Fruit fly (Drosophila melanogaster) whole organism, prepupa: ENCODE measurements around the gene lectin-37Db.

ENCODE experiments used
- Blimp-1 ChIP-seq: fragments of 200-800 bp; sonication (Bioruptor generic); optimal IDR thresholded peaks from 3 replicates; lab custom pipeline; 2017; ENCODE audit warnings: missing biosample characterization, missing genetic modification characterization, mild to moderate bottlenecking, moderate library complexity, missing genetic modification reagents
- CG10631 ChIP-seq: fragments of 200-800 bp; sonication (Bioruptor generic); optimal IDR thresholded peaks from 2 replicates; lab custom pipeline; 2016; ENCODE audit warnings: missing biosample characterization, missing genetic modification characterization
- CG10669 ChIP-seq: fragments of 200-800 bp; sonication (Bioruptor generic); optimal IDR thresholded peaks from 3 replicates; lab custom pipeline; 2018; ENCODE audit warnings: missing biosample characterization, mild to moderate bottlenecking, missing genetic modification characterization, moderate library complexity
- CG11762 ChIP-seq: fragments of 200-800 bp; sonication (Bioruptor generic); optimal IDR thresholded peaks from 3 replicates; lab custom pipeline; 2016; ENCODE audit warnings: missing biosample characterization, missing genetic modification characterization; ENCODE audit not compliant: insufficient read depth
- CG11902 ChIP-seq: fragments of 200-800 bp; sonication (Bioruptor generic); optimal IDR thresholded peaks from 3 replicates; lab custom pipeline; 2016; ENCODE audit warnings: missing biosample characterization, missing genetic modification characterization
- CG15336 ChIP-seq: fragments of 200-800 bp; sonication (Bioruptor generic); IDR thresholded peaks from 2 replicates; pipeline ENCODE4 v1.3.6; 2022; ENCODE audit warnings: missing biosample characterization, missing genetic modification characterization
- CG16779 ChIP-seq: fragments of 200-800 bp; sonication (Bioruptor generic); optimal IDR thresholded peaks from 3 replicates; lab custom pipeline; 2017; ENCODE audit warnings: missing biosample characterization, mild to moderate bottlenecking, missing genetic modification characterization
- CG3032 ChIP-seq: fragments of 200-800 bp; optimal IDR thresholded peaks from 2 replicates; lab custom pipeline; 2019; ENCODE audit warnings: missing biosample characterization, mild to moderate bottlenecking, missing genetic modification characterization, moderate library complexity
- CG31627 ChIP-seq: fragments of 200-800 bp; sonication (Bioruptor generic); optimal IDR thresholded peaks from 3 replicates; lab custom pipeline; 2016; ENCODE audit warnings: missing biosample characterization, missing genetic modification characterization
- CG32006 ChIP-seq: fragments of 200-800 bp; sonication (Bioruptor generic); optimal IDR thresholded peaks from 3 replicates; lab custom pipeline; 2017; ENCODE audit warnings: missing biosample characterization, mild to moderate bottlenecking, missing genetic modification characterization
- CG4318 ChIP-seq: fragments of 200-800 bp; sonication (Bioruptor generic); optimal IDR thresholded peaks from 3 replicates; lab custom pipeline; 2017; ENCODE audit warnings: missing biosample characterization, mild to moderate bottlenecking, missing genetic modification characterization
- CG6276 ChIP-seq: fragments of 200-800 bp; sonication (Bioruptor generic); optimal IDR thresholded peaks from 2 replicates; lab custom pipeline; 2017; ENCODE audit warnings: missing biosample characterization, mild to moderate bottlenecking, missing genetic modification characterization
- CG6808 ChIP-seq: fragments of 200-800 bp; sonication (Bioruptor generic); optimal IDR thresholded peaks from 3 replicates; lab custom pipeline; 2017; ENCODE audit warnings: missing biosample characterization, missing genetic modification characterization, mild to moderate bottlenecking, moderate library complexity, missing genetic modification reagents
- CG6854 ChIP-seq: fragments of 200-800 bp; sonication (Bioruptor generic); optimal IDR thresholded peaks from 2 replicates; lab custom pipeline; 2017; ENCODE audit warnings: missing biosample characterization, mild to moderate bottlenecking, missing genetic modification characterization
- CG8119 ChIP-seq: fragments of 200-800 bp; sonication (Bioruptor generic); IDR thresholded peaks from 3 replicates; pipeline ENCODE4 v1.3.6; 2022; ENCODE audit warnings: missing biosample characterization, missing genetic modification characterization
- CG8319 ChIP-seq: fragments of 200-800 bp; sonication (Bioruptor generic); optimal IDR thresholded peaks from 3 replicates; lab custom pipeline; 2016; ENCODE audit warnings: missing biosample characterization, missing genetic modification characterization
- Eip75B ChIP-seq: fragments of 200-800 bp; sonication (Bioruptor generic); optimal IDR thresholded peaks from 3 replicates; lab custom pipeline; 2016; ENCODE audit warnings: missing biosample characterization, missing genetic modification characterization
- Eip78C ChIP-seq: fragments of 200-800 bp; sonication (Bioruptor generic); peaks from one replicate; lab custom pipeline; 2016; ENCODE audit warnings: missing biosample characterization, missing genetic modification characterization
- Eip93F ChIP-seq: fragments of 200-800 bp; sonication (Bioruptor generic); optimal IDR thresholded peaks from 2 replicates; lab custom pipeline; 2016; ENCODE audit warnings: missing biosample characterization, mild to moderate bottlenecking, missing genetic modification characterization
- Hr38 ChIP-seq: sonication (Bioruptor generic); optimal IDR thresholded peaks from 2 replicates; lab custom pipeline; 2016; ENCODE audit warnings: missing biosample characterization, missing genetic modification characterization
- Hr4 ChIP-seq: fragments of 200-800 bp; sonication (Bioruptor generic); optimal IDR thresholded peaks from 3 replicates; lab custom pipeline; 2016; ENCODE audit warnings: missing biosample characterization, missing genetic modification characterization
- Met ChIP-seq: fragments of 200-800 bp; sonication (Bioruptor generic); optimal IDR thresholded peaks from 3 replicates; lab custom pipeline; 2016; ENCODE audit warnings: missing biosample characterization, missing genetic modification characterization
- Sox102F ChIP-seq: fragments of 200-800 bp; sonication (Bioruptor generic); optimal IDR thresholded peaks from 2 replicates; lab custom pipeline; 2016; ENCODE audit warnings: missing biosample characterization, mild to moderate bottlenecking, missing genetic modification characterization
- Sox14 ChIP-seq: fragments of 200-800 bp; sonication (Bioruptor generic); optimal IDR thresholded peaks from 3 replicates; lab custom pipeline; 2016; ENCODE audit warnings: missing biosample characterization, missing genetic modification characterization
- achi ChIP-seq: fragments of 200-800 bp; sonication (Bioruptor generic); optimal IDR thresholded peaks from 3 replicates; lab custom pipeline; 2016; ENCODE audit warnings: missing biosample characterization, missing genetic modification characterization
- acj6 ChIP-seq: fragments of 200-800 bp; sonication (Bioruptor generic); optimal IDR thresholded peaks from 3 replicates; lab custom pipeline; 2016; ENCODE audit warnings: missing biosample characterization, missing genetic modification characterization
- dsx ChIP-seq: fragments of 200-800 bp; optimal IDR thresholded peaks from 3 replicates; lab custom pipeline; 2019; ENCODE audit warnings: missing biosample characterization, mild to moderate bottlenecking, missing genetic modification characterization, moderate library complexity; ENCODE audit not compliant: poor library complexity, severe bottlenecking
- esn ChIP-seq: fragments of 200-800 bp; sonication (Bioruptor generic); optimal IDR thresholded peaks from 2 replicates; lab custom pipeline; 2016; ENCODE audit warnings: missing biosample characterization, mild to moderate bottlenecking, missing genetic modification characterization, moderate library complexity
- fd85E ChIP-seq: fragments of 200-800 bp; sonication (Bioruptor generic); optimal IDR thresholded peaks from 3 replicates; lab custom pipeline; 2016; ENCODE audit warnings: missing biosample characterization, missing genetic modification characterization
- fkh ChIP-seq: fragments of 200-800 bp; sonication (Bioruptor generic); optimal IDR thresholded peaks from 3 replicates; lab custom pipeline; 2017; ENCODE audit warnings: missing biosample characterization, mild to moderate bottlenecking, missing genetic modification characterization, moderate library complexity
- lz ChIP-seq: fragments of 200-800 bp; sonication (Bioruptor generic); optimal IDR thresholded peaks from 3 replicates; lab custom pipeline; 2016; ENCODE audit warnings: missing biosample characterization, missing genetic modification characterization
- pdm3 ChIP-seq: fragments of 200-800 bp; sonication (Bioruptor generic); optimal IDR thresholded peaks from 3 replicates; lab custom pipeline; 2016; ENCODE audit warnings: missing biosample characterization, missing genetic modification characterization
- ss ChIP-seq, 2 experiments: fragments of 200-800 bp; sonication (Bioruptor generic); optimal IDR thresholded peaks; 2 replicates in 1 of 2; 3 replicates in 1 of 2; lab custom pipeline; 2017 to 2018; ENCODE audit warnings: mild to moderate bottlenecking in 2 of 2, missing biosample characterization in 2 of 2, missing genetic modification characterization in 2 of 2, moderate library complexity in 1 of 2
- svp ChIP-seq: fragments of 200-800 bp; sonication (Bioruptor generic); peaks from one replicate; lab custom pipeline; 2016; ENCODE audit warnings: missing biosample characterization, missing genetic modification characterization
- topi ChIP-seq: fragments of 200-800 bp; sonication (Bioruptor generic); optimal IDR thresholded peaks from 3 replicates; lab custom pipeline; 2016; ENCODE audit warnings: missing biosample characterization, missing genetic modification characterization
- vri ChIP-seq: fragments of 200-800 bp; sonication (Bioruptor generic); optimal IDR thresholded peaks from 3 replicates; lab custom pipeline; 2016; ENCODE audit warnings: missing biosample characterization, mild to moderate bottlenecking, missing genetic modification characterization

Gene lectin-37Db

dm6 chr2L:19403398-19403797, 15.5 kb upstream of the lectin-37Db start:
- TF ChIP-seq topi, result no peak

DNA sequence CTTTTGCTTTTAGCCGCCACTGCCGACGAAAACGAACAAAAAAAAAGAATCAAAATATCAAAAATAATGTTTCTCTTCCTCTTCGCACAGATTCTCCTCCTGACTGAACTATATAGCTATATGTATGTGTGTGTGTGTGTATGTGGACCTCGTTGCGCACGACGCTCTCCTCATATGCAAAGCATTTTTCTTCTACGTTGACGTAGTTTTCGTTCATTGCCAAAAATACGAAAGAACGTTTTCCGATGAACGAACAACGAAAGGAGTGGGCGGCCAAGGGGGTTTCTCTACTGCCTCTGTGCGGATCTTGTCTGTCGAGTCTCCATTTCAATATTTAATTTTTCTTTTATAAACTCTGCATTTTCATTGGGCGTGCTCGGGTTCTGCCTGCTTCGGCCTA, 14.1 kb upstream of the lectin-37Db start:
- TF ChIP-seq lz (no peak), achi (no peak), CG8319 (GFP tag; lab: Kevin White, UChicago) (no peak), Met (no peak), svp (GFP tag; lab: Kevin White, UChicago) (no peak), CG6808 (GFP tag; lab: Kevin White, UChicago) (no peak)

DNA sequence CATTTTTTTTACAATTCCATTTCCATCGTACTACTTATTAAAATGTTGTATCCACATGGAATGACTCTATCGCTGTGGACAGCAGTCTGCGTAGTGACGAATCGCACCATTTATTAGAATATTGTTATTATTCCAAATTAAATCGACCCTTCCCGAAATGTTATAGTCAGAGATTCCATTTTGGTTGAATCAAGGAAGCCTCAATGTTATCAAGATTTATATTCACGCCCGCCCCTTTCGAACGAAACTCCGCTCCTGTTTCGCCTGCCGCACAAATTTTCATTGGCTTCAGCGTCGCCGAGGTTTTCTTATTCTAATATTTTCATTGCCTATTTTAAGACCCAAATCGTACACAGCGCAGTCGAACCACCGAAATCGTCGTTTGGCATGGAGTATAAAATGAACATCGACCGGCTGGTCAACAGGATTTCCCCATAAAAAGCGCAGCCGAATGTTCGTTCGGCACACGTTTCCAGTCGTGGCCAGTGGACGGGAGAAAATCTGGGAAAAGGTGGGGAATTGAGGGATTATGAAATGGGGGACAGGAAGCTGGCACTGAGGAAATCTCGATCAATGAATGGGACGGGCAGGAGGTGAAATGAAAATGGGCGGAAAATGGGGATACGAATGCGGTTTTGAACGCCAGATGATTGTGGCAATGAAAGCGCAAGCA, 13.1 kb upstream of the lectin-37Db start:
- TF ChIP-seq Eip93F (GFP tag; lab: Kevin White, UChicago) (no peak), esn (no peak), CG31627 (GFP tag; lab: Kevin White, UChicago) (no peak)

DNA sequence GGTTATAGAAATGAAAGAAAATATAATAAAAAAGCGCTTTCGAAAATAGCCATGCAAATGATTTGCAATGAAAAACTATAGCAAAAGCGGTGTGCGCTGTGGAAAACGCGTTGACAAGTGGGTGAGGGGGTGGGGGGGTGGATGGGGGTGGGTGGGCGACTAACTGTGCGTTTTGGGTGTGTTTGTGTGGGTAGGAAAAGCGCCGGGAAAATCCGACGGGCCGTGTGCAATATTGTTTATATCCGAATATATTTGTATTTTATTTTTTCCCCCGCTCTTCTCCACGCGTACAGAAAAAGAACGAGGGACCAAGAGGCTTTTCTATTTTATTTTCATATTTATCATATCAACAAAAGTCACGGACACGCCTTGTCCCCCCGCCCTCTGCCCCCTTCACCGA, 12.5 kb upstream of the lectin-37Db start:
- TF ChIP-seq pdm3 (no peak), fd85E (no peak), Blimp-1 (GFP tag; lab: Kevin White, UChicago) (no peak), Eip78C (GFP tag; lab: Kevin White, UChicago) (no peak), CG3032 (tag; lab: Kevin White, UChicago) (no peak), CG10669 (no peak)

dm6 chr2L:19411966-19412365, 6.9 kb upstream of the lectin-37Db start:
- TF ChIP-seq CG3032 (tag; lab: Kevin White, UChicago), result no peak
- TF ChIP-seq CG11762 (GFP tag; lab: Kevin White, UChicago), result no peak
- peak; percentile 72 for TF ChIP-seq fkh
- no peak for TF ChIP-seq lz
- no peak for TF ChIP-seq Blimp-1 (GFP tag; lab: Kevin White, UChicago)

dm6 chr2L:19413118-19413893, 5.6 kb upstream of the lectin-37Db start:
- TF ChIP-seq Eip78C (GFP tag; lab: Kevin White, UChicago) (peak; percentile 8), svp (GFP tag; lab: Kevin White, UChicago) (peak; percentile 96), CG4318 (no peak)

dm6 chr2L:19414233-19414749, 4.6 kb upstream of the lectin-37Db start:
- TF ChIP-seq CG6276 (no peak), ss (GFP tag; optimal IDR thresholded peaks at IDR 0.05; lab: Kevin White, UChicago) (peak in 1 of 2 experiments; percentile 11), Hr38 (GFP tag; lab: Kevin White, UChicago) (no peak), CG15336 (GFP tag; lab: Robert Waterston, UW) (no peak; the same call in 1 of the 2 replicates), svp (GFP tag; lab: Kevin White, UChicago) (peak; percentile 33), CG8319 (GFP tag; lab: Kevin White, UChicago) (no peak), CG8119 (GFP tag; lab: Robert Waterston, UW) (no peak), Blimp-1 (GFP tag; lab: Kevin White, UChicago) (peak; percentile 32), Eip75B (GFP tag; lab: Kevin White, UChicago) (no peak), Sox14 (GFP tag; lab: Kevin White, UChicago) (no peak), Hr4 (GFP tag; lab: Kevin White, UChicago) (no peak), CG11902 (no peak), acj6 (GFP tag; lab: Kevin White, UChicago) (no peak), CG32006 (GFP tag; lab: Kevin White, UChicago) (no peak), topi (no peak), dsx (GFP tag; lab: Kevin White, UChicago) (peak; percentile 36), CG16779 (tag; lab: Kevin White, UChicago) (no peak), CG10631 (no peak), Sox102F (GFP tag; lab: Kevin White, UChicago) (no peak), vri (GFP tag; lab: Kevin White, UChicago) (no peak), CG6854 (no peak)
